Worm (Caenorhabditis elegans): ENCODE results near the gene ptp-4A2.

Gene ptp-4A2

DNA sequence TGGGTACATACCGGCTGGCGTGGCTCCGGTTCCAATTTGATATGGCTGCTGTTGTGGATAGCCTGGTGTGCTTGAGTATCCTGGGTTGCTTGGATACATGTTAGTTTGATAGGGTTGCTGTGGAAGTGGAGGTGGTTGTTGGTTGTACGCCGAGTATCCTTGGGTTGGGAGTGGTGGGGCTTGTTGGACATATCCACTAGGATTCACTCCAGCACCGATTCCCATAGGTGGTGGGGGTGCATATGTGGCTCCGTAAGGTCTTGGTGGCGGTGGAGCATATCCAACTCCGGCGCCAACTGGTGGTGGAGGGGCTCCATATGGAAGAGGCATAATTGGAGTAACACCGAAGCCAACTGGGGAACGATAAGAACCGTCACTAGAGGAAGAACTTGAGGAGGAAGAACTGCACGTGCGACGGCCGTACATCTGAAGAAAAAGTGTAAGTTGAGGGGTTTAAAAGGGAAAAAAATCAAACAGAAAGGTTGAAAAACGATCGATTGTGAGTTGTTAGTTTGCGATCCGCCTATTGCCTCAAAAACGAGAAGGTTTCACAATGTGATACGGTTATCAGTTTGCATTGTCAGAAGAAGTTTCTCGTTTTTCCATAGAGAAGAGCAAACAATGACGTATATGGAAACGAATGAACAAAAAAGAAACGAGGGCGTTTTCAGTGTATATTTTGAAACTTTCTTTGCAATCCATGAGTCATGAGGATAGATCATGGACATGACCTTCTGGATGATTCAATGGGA lies 25.3 kb upstream of the ptp-4A2 start, which contains the start of gene C16B8.3 (continued):
- TF ChIP-seq ces-1 (GFP tag; optimal IDR thresholded peaks at IDR 0.05) (no peak), ceh-20 (GFP tag; IDR thresholded peaks at IDR 0.05) (no peak), sdz-12 (GFP tag; optimal IDR thresholded peaks at IDR 0.05) (no peak), dmd-8 (GFP tag; IDR thresholded peaks at IDR 0.05) (no peak), madf-5 (GFP tag; IDR thresholded peaks at IDR 0.05) (0 out of 4 replicates have a peak, but pooled peaks of 1 of the 2 experiments have one; percentile 50), R02D3.7 (tag; optimal IDR thresholded peaks at IDR 0.05) (no peak), tra-1 (GFP tag; IDR thresholded peaks at IDR 0.05) (no peak), pha-4 (GFP tag; IDR thresholded peaks at IDR 0.05) (no peak), pha-4 (tag; optimal IDR thresholded peaks at IDR 0.05) (no peak), zip-2 (tag; optimal IDR thresholded peaks at IDR 0.05) (no peak), dmd-6 (GFP tag; IDR thresholded peaks at IDR 0.05) (peak; percentile 65)

DNA sequence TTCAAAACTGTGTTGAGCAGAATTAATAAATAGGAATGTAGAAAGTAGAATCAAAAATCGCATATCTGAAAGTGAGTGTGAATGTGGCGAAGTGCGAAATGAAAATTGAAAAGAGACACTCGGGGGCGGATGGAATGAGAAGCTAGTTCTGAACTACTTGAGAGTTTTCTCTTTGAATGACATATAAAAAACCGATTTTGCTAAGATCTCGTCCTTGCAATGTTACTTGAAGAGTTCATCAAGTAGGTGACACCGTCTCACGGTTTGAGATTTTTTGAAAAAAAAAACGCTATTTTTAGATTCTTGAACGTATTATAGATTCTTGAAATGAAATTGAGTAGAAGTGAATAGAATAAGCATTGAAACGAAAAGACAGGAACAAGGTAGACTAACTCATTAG lies 23.2 kb upstream of the ptp-4A2 start, which contains the start of gene C16B8.2:
C16B8.2 (minus strand) TSS at position 101 of the 400 bp plus-strand sequence.
- no peak for TF ChIP-seq lin-29 (GFP tag; IDR thresholded peaks at IDR 0.05)
- TF ChIP-seq cey-2 (tag; optimal IDR thresholded peaks at IDR 0.05; ENCODE audit: borderline replicate concordance, insufficient read depth), result no peak
- TF ChIP-seq unc-62 (GFP tag; optimal IDR thresholded peaks at IDR 0.05 in 1 of 2), result no peak
- no peak for TF ChIP-seq unc-62 (tag; optimal IDR thresholded peaks at IDR 0.05)
- no peak for TF ChIP-seq saeg-2 (GFP tag; IDR thresholded peaks at IDR 0.05)
- TF ChIP-seq lin-38 (GFP tag; IDR thresholded peaks at IDR 0.05), result no peak
- TF ChIP-seq vab-7 (GFP tag; IDR thresholded peaks at IDR 0.05), result no peak
- no peak for TF ChIP-seq F26F4.8 (GFP tag; conservative IDR thresholded peaks at IDR 0.05)

DNA sequence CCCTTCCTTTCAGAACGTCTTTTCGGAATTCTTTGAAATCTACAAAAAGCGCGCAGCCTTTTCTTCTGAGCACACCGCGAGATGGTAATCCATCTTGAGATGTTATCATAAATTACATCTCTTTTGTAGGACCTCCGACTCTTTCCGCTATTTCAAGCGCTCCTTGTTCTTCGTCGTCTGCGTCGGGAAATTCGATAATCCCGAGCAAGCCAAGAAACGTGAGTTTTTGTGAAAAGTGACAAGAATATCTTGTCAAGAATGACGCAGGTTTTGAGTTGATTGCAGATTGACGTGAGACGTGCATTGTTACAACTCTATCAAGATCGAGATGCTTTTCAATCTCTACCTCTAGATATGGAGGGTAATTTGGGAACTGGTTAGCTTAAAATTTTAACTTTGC lies 17.2 kb upstream of the ptp-4A2 start:
- TF ChIP-seq aha-1 (tag), result peak; percentile 22
- no peak for TF ChIP-seq saeg-2 (GFP tag; IDR thresholded peaks at IDR 0.05)
- no peak for TF ChIP-seq Y5F2A.4 (GFP tag; optimal IDR thresholded peaks at IDR 0.05)
- TF ChIP-seq nhr-11 (tag; optimal IDR thresholded peaks at IDR 0.05), result no peak
- TF ChIP-seq fkh-10 (GFP tag; optimal IDR thresholded peaks at IDR 0.05), result peak; percentile 51
- no peak for TF ChIP-seq ztf-11 (tag; optimal IDR thresholded peaks at IDR 0.05)
- no peak for TF ChIP-seq spr-3 (GFP tag; optimal IDR thresholded peaks at IDR 0.05)

DNA sequence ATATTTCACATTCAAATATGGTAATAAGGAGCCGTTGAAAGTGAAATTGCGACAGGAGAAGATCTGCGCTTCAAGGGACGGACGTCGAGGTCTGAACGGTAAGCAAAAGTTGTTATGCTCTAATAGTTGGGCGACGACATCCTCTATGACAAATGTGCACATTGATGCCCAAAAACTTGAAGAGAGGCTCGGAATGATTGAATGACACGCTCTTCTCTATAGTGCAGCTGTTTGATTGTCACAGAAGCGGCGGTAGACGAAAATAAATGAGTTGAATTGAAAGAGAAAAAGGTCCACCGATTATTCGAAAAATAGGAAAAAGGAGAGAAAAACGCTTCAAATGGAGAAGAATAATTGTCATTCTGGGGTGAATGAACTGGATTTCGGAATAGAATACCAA lies 16.1 kb upstream of the ptp-4A2 start:
- TF ChIP-seq nhr-76 (tag; optimal IDR thresholded peaks at IDR 0.05) (no peak), lin-29 (GFP tag; IDR thresholded peaks at IDR 0.05) (no peak), sdz-12 (GFP tag; optimal IDR thresholded peaks at IDR 0.05) (no peak), aha-1 (tag) (peak; percentile 59), nhr-102 (tag; optimal IDR thresholded peaks at IDR 0.05) (no peak), dve-1 (tag; optimal IDR thresholded peaks at IDR 0.05; ENCODE audit: insufficient read depth) (no peak), unc-62 (GFP tag; optimal IDR thresholded peaks at IDR 0.05 in 1 of 2) (peak in 1 of 2 experiments; percentile 84), unc-62 (tag; optimal IDR thresholded peaks at IDR 0.05) (no peak)

DNA sequence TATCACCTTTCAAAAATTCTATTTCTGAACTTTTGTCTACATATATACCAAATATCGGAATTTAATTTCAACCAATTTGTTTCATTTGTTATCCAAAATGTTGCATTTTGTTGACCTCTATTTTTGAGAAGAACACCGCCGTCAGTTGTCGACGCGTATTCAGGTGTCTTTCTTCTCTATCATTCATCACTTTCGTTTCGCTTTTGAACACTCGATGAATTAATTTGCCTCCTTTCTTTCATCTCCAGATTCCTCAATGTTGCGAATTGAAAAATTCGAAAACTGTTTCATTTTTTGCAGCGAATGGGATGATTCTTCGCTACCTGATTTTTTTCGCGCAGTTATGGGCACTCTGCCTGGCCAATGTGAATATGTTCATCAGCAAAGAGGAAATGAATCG lies 15.1 kb upstream of the ptp-4A2 start, which contains the start of gene lin-18:
lin-18 (plus strand) TSS at position 301 of the 400 bp plus-strand sequence.
- TF ChIP-seq madf-5 (GFP tag; IDR thresholded peaks at IDR 0.05) (no peak), zip-11 (GFP tag; IDR thresholded peaks at IDR 0.05) (no peak), tra-1 (GFP tag; IDR thresholded peaks at IDR 0.05) (no peak), hmg-1.1 (GFP tag; IDR thresholded peaks at IDR 0.05) (no peak), unc-62 (GFP tag; optimal IDR thresholded peaks at IDR 0.05 in 1 of 2) (peak in 1 of 2 experiments; percentile 85), unc-62 (tag; optimal IDR thresholded peaks at IDR 0.05) (no peak)

Measured in whole organism, L4 larva.